Worm (Caenorhabditis elegans) whole organism, early embryonic: Measurements from ENCODE around the gene Y26G10.1.

Experiments
- B0310.2 ChIP-seq: sonication (generic microtip); optimal IDR thresholded peaks from 2 replicates; lab custom pipeline; 2016; ENCODE audit warnings: mild to moderate bottlenecking, missing genetic modification characterization, missing compliant biosample characterization
- F13C5.2 ChIP-seq: sonication (generic microtip); optimal IDR thresholded peaks from 2 replicates; lab custom pipeline; 2017; ENCODE audit warnings: mild to moderate bottlenecking, missing genetic modification characterization, inconsistent platforms, missing compliant biosample characterization
- aly-1 ChIP-seq: sonication (generic microtip); optimal IDR thresholded peaks from 2 replicates; lab custom pipeline; 2016; ENCODE audit warnings: missing genetic modification characterization, missing compliant biosample characterization
- ama-1 ChIP-seq: fragments of 150-350 bp; optimal IDR thresholded peaks from 2 replicates; lab custom pipeline; 2014
- ceh-13 ChIP-seq: fragments of 200-800 bp; sonication (Bioruptor generic); optimal IDR thresholded peaks from 2 replicates; lab custom pipeline; 2018; ENCODE audit warnings: mild to moderate bottlenecking, missing genetic modification characterization, missing compliant biosample characterization
- ceh-36 ChIP-seq: sonication (generic microtip); optimal IDR thresholded peaks from 2 replicates; lab custom pipeline; 2016; ENCODE audit warnings: missing genetic modification characterization, inconsistent platforms, missing compliant biosample characterization
- ets-7 ChIP-seq: sonication (generic microtip); optimal IDR thresholded peaks from 2 replicates; lab custom pipeline; 2016; ENCODE audit warnings: missing genotype, missing genetic modification characterization, missing compliant biosample characterization
- flt-1 ChIP-seq: fragments of 200-800 bp; sonication (Bioruptor generic); IDR thresholded peaks from 2 replicates; pipeline ENCODE4 v1.3.6; 2022; ENCODE audit warnings: missing genetic modification characterization, missing compliant biosample characterization
- hmbx-1 ChIP-seq: sonication (generic microtip); optimal IDR thresholded peaks from 2 replicates; lab custom pipeline; 2016; ENCODE audit warnings: mild to moderate bottlenecking, missing genetic modification characterization, missing compliant biosample characterization
- hmg-4 ChIP-seq: fragments of 200-800 bp; sonication (Bioruptor generic); optimal IDR thresholded peaks from 2 replicates; lab custom pipeline; 2018; ENCODE audit warnings: mild to moderate bottlenecking, missing genetic modification characterization, missing compliant biosample characterization
- hnd-1 ChIP-seq: sonication (generic microtip); optimal IDR thresholded peaks from 2 replicates; lab custom pipeline; 2016; ENCODE audit warnings: missing genetic modification characterization, missing compliant biosample characterization
- pes-1 ChIP-seq: fragments of 200-800 bp; sonication (Bioruptor generic); IDR thresholded peaks from 2 replicates; pipeline ENCODE4 v1.3.6; 2022; ENCODE audit warnings: missing genetic modification reagents, missing genetic modification characterization, missing compliant biosample characterization
- scrt-1 ChIP-seq: fragments of 200-800 bp; sonication (Bioruptor generic); IDR thresholded peaks from 2 replicates; pipeline ENCODE4 v1.3.6; 2022; ENCODE audit warnings: missing genetic modification characterization, missing compliant biosample characterization
- sea-1 ChIP-seq: fragments of 200-800 bp; sonication (Bioruptor generic); conservative IDR thresholded peaks from 2 replicates; pipeline ENCODE4 v1.3.6; 2022; ENCODE audit warnings: missing genetic modification characterization, missing compliant biosample characterization
- tbx-11 ChIP-seq: fragments of 200-800 bp; sonication (Bioruptor generic); IDR thresholded peaks from 2 replicates; pipeline ENCODE4 v1.3.6; 2022; ENCODE audit warnings: missing genetic modification characterization, missing compliant biosample characterization
- tbx-37 ChIP-seq: fragments of 200-800 bp; sonication (Bioruptor generic); conservative IDR thresholded peaks from 2 replicates; pipeline ENCODE4 v1.3.6; 2022; ENCODE audit warnings: missing genetic modification reagents, missing genetic modification characterization, missing compliant biosample characterization
- tra-4 ChIP-seq: sonication (generic microtip); optimal IDR thresholded peaks from 2 replicates; lab custom pipeline; 2017; ENCODE audit warnings: missing genetic modification characterization, missing compliant biosample characterization

The Y26G10.1 gene

ce11 chrV:17695802-17696201 lies at the start of gene Y26G10.1:
Gene Y26G10.1, minus strand, starts transcription at chrV:17695902.
- TF ChIP-seq scrt-1 (no peak), ceh-36 (tag; lab: Kevin White, UChicago) (no peak), flt-1 (GFP tag; lab: Robert Waterston, UW) (no peak), hnd-1 (tag; lab: Kevin White, UChicago) (no peak), ceh-13 (GFP tag; lab: Kevin White, UChicago) (no peak), F13C5.2 (tag; lab: Kevin White, UChicago) (no peak), tra-4 (no peak), sea-1 (GFP tag; lab: Robert Waterston, UW) (no peak)

ce11 chrV:17743802-17744201 lies 48.1 kb upstream of the Y26G10.1 start:
- no peak for TF ChIP-seq hmg-4 (GFP tag; lab: Kevin White, UChicago)
- peak; percentile 71 for TF ChIP-seq ceh-36 (tag; lab: Kevin White, UChicago)

- no peak for TF ChIP-seq aly-1 (tag; lab: Kevin White, UChicago)
- no peak for TF ChIP-seq F13C5.2 (tag; lab: Kevin White, UChicago)
- TF ChIP-seq hmbx-1 (tag; lab: Kevin White, UChicago): no peak
- TF ChIP-seq ceh-13 (GFP tag; lab: Kevin White, UChicago): no peak
Observed at ce11 chrV:17739801-17740200, 44.1 kb upstream of the Y26G10.1 start, which contains the start of gene cutl-4. Gene cutl-4, minus strand, starts transcription at chrV:17739901.

ce11 chrV:17732516-17732915 lies 36.8 kb upstream of the Y26G10.1 start, which contains the start of gene twk-42:
Gene twk-42, minus strand, starts transcription at chrV:17732616.
- TF ChIP-seq pes-1 (GFP tag; lab: Robert Waterston, UW): no peak
- no peak for TF ChIP-seq flt-1 (GFP tag; lab: Robert Waterston, UW)
- TF ChIP-seq aly-1 (tag; lab: Kevin White, UChicago): no peak
- no peak for TF ChIP-seq ets-7 (tag; lab: Kevin White, UChicago)
- no peak for TF ChIP-seq B0310.2 (tag; lab: Kevin White, UChicago)
- no peak for TF ChIP-seq scrt-1
- no peak for TF ChIP-seq ceh-36 (tag; lab: Kevin White, UChicago)
- TF ChIP-seq hmg-4 (GFP tag; lab: Kevin White, UChicago): no peak
- no peak for TF ChIP-seq sea-1 (GFP tag; lab: Robert Waterston, UW)
- no peak for TF ChIP-seq tbx-37
- TF ChIP-seq tra-4: no peak
- TF ChIP-seq ceh-13 (GFP tag; lab: Kevin White, UChicago): no peak
- TF ChIP-seq hmbx-1 (tag; lab: Kevin White, UChicago): no peak

- TF ChIP-seq pes-1 (GFP tag; lab: Robert Waterston, UW): no peak
- TF ChIP-seq tbx-37: no peak
- TF ChIP-seq flt-1 (GFP tag; lab: Robert Waterston, UW): no peak
- no peak for TF ChIP-seq ceh-36 (tag; lab: Kevin White, UChicago)
- no peak for TF ChIP-seq hnd-1 (tag; lab: Kevin White, UChicago)
- TF ChIP-seq ceh-13 (GFP tag; lab: Kevin White, UChicago): no peak
- no peak for TF ChIP-seq sea-1 (GFP tag; lab: Robert Waterston, UW)
- no peak for TF ChIP-seq ama-1 (lab: Kevin White, UChicago)
- no peak for TF ChIP-seq B0310.2 (tag; lab: Kevin White, UChicago)
- TF ChIP-seq hmg-4 (GFP tag; lab: Kevin White, UChicago): no peak
- TF ChIP-seq hmbx-1 (tag; lab: Kevin White, UChicago): no peak
- TF ChIP-seq tra-4: no peak
- no peak for TF ChIP-seq ets-7 (tag; lab: Kevin White, UChicago)
- TF ChIP-seq tbx-11: no peak
- TF ChIP-seq aly-1 (tag; lab: Kevin White, UChicago): no peak
- TF ChIP-seq scrt-1: no peak
- TF ChIP-seq F13C5.2 (tag; lab: Kevin White, UChicago): no peak
Observed at ce11 chrV:17728757-17729156, 33.1 kb upstream of the Y26G10.1 start.

ce11 chrV:17728336-17728735 lies 32.6 kb upstream of the Y26G10.1 start:
- peak; percentile 69 for TF ChIP-seq ceh-36 (tag; lab: Kevin White, UChicago)
- TF ChIP-seq hnd-1 (tag; lab: Kevin White, UChicago): no peak

ce11 chrV:17724704-17725103 lies 29.0 kb upstream of the Y26G10.1 start, which contains the start of gene fat-5:
Gene fat-5, plus strand, starts transcription at chrV:17725004.
- TF ChIP-seq tra-4 (no peak), ceh-36 (tag; lab: Kevin White, UChicago) (no peak), scrt-1 (no peak), pes-1 (GFP tag; lab: Robert Waterston, UW) (no peak), flt-1 (GFP tag; lab: Robert Waterston, UW) (no peak), hmg-4 (GFP tag; lab: Kevin White, UChicago) (no peak), sea-1 (GFP tag; lab: Robert Waterston, UW) (no peak), tbx-37 (no peak), B0310.2 (tag; lab: Kevin White, UChicago) (no peak), F13C5.2 (tag; lab: Kevin White, UChicago) (no peak), aly-1 (tag; lab: Kevin White, UChicago) (no peak)

- TF ChIP-seq flt-1 (GFP tag; lab: Robert Waterston, UW) (no peak), hmg-4 (GFP tag; lab: Kevin White, UChicago) (no peak), scrt-1 (no peak), ceh-13 (GFP tag; lab: Kevin White, UChicago) (no peak), F13C5.2 (tag; lab: Kevin White, UChicago) (no peak), ceh-36 (tag; lab: Kevin White, UChicago) (no peak)
Observed at ce11 chrV:17723142-17723781, 27.6 kb upstream of the Y26G10.1 start.
